Worm (Caenorhabditis elegans) whole organism, mixed stage, embryonic: ENCODE results near the gene Y57A10C.10.

Source experiments
- M03D4.4 ChIP-seq: sonication (generic microtip); optimal IDR thresholded peaks from 2 replicates; lab custom pipeline; 2017; ENCODE audit warnings: mild to moderate bottlenecking, missing genetic modification characterization, missing compliant biosample characterization
- bed-3 ChIP-seq: fragments of 200-800 bp; sonication (Bioruptor generic); optimal IDR thresholded peaks from 3 replicates; lab custom pipeline; 2018; ENCODE audit warnings: mild to moderate bottlenecking, missing genetic modification characterization, moderate library complexity, missing compliant biosample characterization
- blmp-1 ChIP-seq: fragments of 150-350 bp; optimal IDR thresholded peaks from 2 replicates; lab custom pipeline; 2014; ENCODE audit warnings: missing biosample characterization, missing genetic modification characterization
- ceh-39 ChIP-seq: fragments of 150-350 bp; optimal IDR thresholded peaks from 2 replicates; lab custom pipeline; 2014; ENCODE audit warnings: missing biosample characterization, missing genetic modification characterization
- ceh-43 ChIP-seq: fragments of 200-800 bp; sonication (Bioruptor generic); optimal IDR thresholded peaks from 2 replicates; lab custom pipeline; 2018; ENCODE audit warnings: mild to moderate bottlenecking, missing genetic modification characterization, moderate library complexity, missing compliant biosample characterization
- ceh-83 ChIP-seq: fragments of 200-800 bp; sonication (Bioruptor generic); optimal IDR thresholded peaks from 2 replicates; lab custom pipeline; 2018; ENCODE audit warnings: mild to moderate bottlenecking, missing genetic modification characterization, missing compliant biosample characterization
- cnd-1 ChIP-seq: fragments of 200-800 bp; sonication (Bioruptor generic); optimal IDR thresholded peaks from 2 replicates; lab custom pipeline; 2018; ENCODE audit warnings: mild to moderate bottlenecking, missing genetic modification characterization, missing compliant biosample characterization
- drap-1 ChIP-seq: fragments of 200-800 bp; sonication (Bioruptor generic); optimal IDR thresholded peaks from 3 replicates; lab custom pipeline; 2018; ENCODE audit warnings: mild to moderate bottlenecking, missing genetic modification characterization, missing compliant biosample characterization
- elt-1 ChIP-seq: sonication (generic microtip); optimal IDR thresholded peaks from 2 replicates; lab custom pipeline; 2017; ENCODE audit warnings: missing genetic modification characterization, mild to moderate bottlenecking, missing compliant biosample characterization, antibody characterized with exemption, moderate library complexity, borderline replicate concordance; ENCODE audit not compliant: insufficient read depth
- flh-1 ChIP-seq: fragments of 200-800 bp; sonication (Bioruptor generic); optimal IDR thresholded peaks from 2 replicates; lab custom pipeline; 2018; ENCODE audit warnings: mild to moderate bottlenecking, missing genetic modification characterization, moderate library complexity, missing compliant biosample characterization
- ham-2 ChIP-seq: fragments of 200-800 bp; sonication (Bioruptor generic); optimal IDR thresholded peaks from 2 replicates; lab custom pipeline; 2018; ENCODE audit warnings: mild to moderate bottlenecking, missing genetic modification characterization, missing compliant biosample characterization
- hlh-1 ChIP-seq: fragments of 150-350 bp; optimal IDR thresholded peaks from 2 replicates; lab custom pipeline; 2014; ENCODE audit warnings: missing biosample characterization, missing genetic modification reagents, missing genetic modification characterization
- lin-13 ChIP-seq: fragments of 150-350 bp; optimal IDR thresholded peaks from 2 replicates; lab custom pipeline; 2014; ENCODE audit warnings: missing biosample characterization, missing genetic modification characterization
- lin-32 ChIP-seq: fragments of 200-800 bp; sonication (Bioruptor generic); optimal IDR thresholded peaks from 2 replicates; lab custom pipeline; 2018; ENCODE audit warnings: mild to moderate bottlenecking, missing genetic modification characterization, missing compliant biosample characterization
- lsy-2 ChIP-seq: fragments of 150-350 bp; optimal IDR thresholded peaks from 2 replicates; lab custom pipeline; 2014; ENCODE audit warnings: missing biosample characterization, missing genetic modification characterization
- mab-5 ChIP-seq: fragments of 150-350 bp; optimal IDR thresholded peaks from 2 replicates; lab custom pipeline; 2014; ENCODE audit warnings: missing biosample characterization, missing genetic modification characterization
- mep-1 ChIP-seq: fragments of 150-350 bp; optimal IDR thresholded peaks from 2 replicates; lab custom pipeline; 2017; ENCODE audit warnings: missing biosample characterization, missing genetic modification reagents, missing genetic modification characterization, inconsistent platforms
- mls-2 ChIP-seq: sonication (generic microtip); optimal IDR thresholded peaks from 2 replicates; lab custom pipeline; 2016; ENCODE audit warnings: mild to moderate bottlenecking, missing genetic modification characterization, moderate library complexity, missing compliant biosample characterization
- nhr-12 ChIP-seq: fragments of 150-350 bp; optimal IDR thresholded peaks from 2 replicates; lab custom pipeline; 2014; ENCODE audit warnings: missing biosample characterization, missing genetic modification characterization
- nhr-2 ChIP-seq: fragments of 150-350 bp; optimal IDR thresholded peaks from 2 replicates; lab custom pipeline; 2014; ENCODE audit warnings: missing biosample characterization, missing genetic modification characterization
- nhr-237 ChIP-seq: fragments of 150-350 bp; optimal IDR thresholded peaks from 2 replicates; lab custom pipeline; 2014; ENCODE audit warnings: missing biosample characterization, missing genetic modification characterization
- nhr-28 ChIP-seq: fragments of 150-350 bp; optimal IDR thresholded peaks from 2 replicates; lab custom pipeline; 2014; ENCODE audit warnings: missing biosample characterization, missing genetic modification characterization
- nhr-76 ChIP-seq: sonication (generic microtip); optimal IDR thresholded peaks from 2 replicates; lab custom pipeline; 2017; ENCODE audit warnings: missing biosample characterization, missing genetic modification characterization
- pha-4 ChIP-seq: fragments of 150-350 bp; optimal IDR thresholded peaks from 2 replicates; lab custom pipeline; 2018; ENCODE audit warnings: missing biosample characterization, missing genetic modification reagents, missing genetic modification characterization
- sem-2 ChIP-seq: fragments of 200-800 bp; sonication (Bioruptor generic); optimal IDR thresholded peaks from 2 replicates; lab custom pipeline; 2018; ENCODE audit warnings: mild to moderate bottlenecking, missing genetic modification characterization, missing compliant biosample characterization
- snpc-4 ChIP-seq: fragments of 150-350 bp; optimal IDR thresholded peaks from 2 replicates; lab custom pipeline; 2014; ENCODE audit warnings: missing biosample characterization, missing genetic modification characterization
- sptf-1 ChIP-seq: sonication (generic microtip); optimal IDR thresholded peaks from 2 replicates; lab custom pipeline; 2017; ENCODE audit warnings: mild to moderate bottlenecking, missing genetic modification characterization, moderate library complexity, missing compliant biosample characterization
- unc-120 ChIP-seq: sonication (generic microtip); optimal IDR thresholded peaks from 2 replicates; lab custom pipeline; 2017; ENCODE audit warnings: missing genetic modification characterization, missing compliant biosample characterization; ENCODE audit not compliant: poor library complexity, severe bottlenecking
- unc-39 ChIP-seq: fragments of 150-350 bp; optimal IDR thresholded peaks from 2 replicates; lab custom pipeline; 2014; ENCODE audit warnings: missing biosample characterization, missing genetic modification characterization
- unc-62 ChIP-seq: fragments of 150-350 bp; optimal IDR thresholded peaks from 2 replicates; lab custom pipeline; 2014; ENCODE audit warnings: missing biosample characterization, missing genetic modification reagents, missing genetic modification characterization
- zip-8 ChIP-seq: fragments of 150-350 bp; optimal IDR thresholded peaks from 2 replicates; lab custom pipeline; 2014; ENCODE audit warnings: missing biosample characterization, missing genetic modification characterization
- ztf-11 ChIP-seq: fragments of 150-350 bp; optimal IDR thresholded peaks from 2 replicates; lab custom pipeline; 2014; ENCODE audit warnings: missing biosample characterization, missing genetic modification characterization

The Y57A10C.10 gene

ce11 chrII:12471138-12471855 is 30.2 kb upstream of the Y57A10C.10 start, which contains the start of the genes F15A4.5 and phat-8:
TSS of gene F15A4.5 (minus strand) at chrII:12471238.
TSS of gene phat-8 (plus strand) at chrII:12471805.
- no peak for TF ChIP-seq ceh-83 (GFP tag; lab: Kevin White, UChicago)

- TF ChIP-seq unc-120 (tag; lab: Kevin White, UChicago): no peak
- no peak for TF ChIP-seq mab-5
- no peak for TF ChIP-seq flh-1 (GFP tag; lab: Kevin White, UChicago)
- no peak for TF ChIP-seq ham-2 (GFP tag; lab: Kevin White, UChicago)
- TF ChIP-seq nhr-12 (tag; lab: Kevin White, UChicago): no peak
- no peak for TF ChIP-seq lin-13 (tag; lab: Kevin White, UChicago)
- no peak for TF ChIP-seq cnd-1 (tag; lab: Kevin White, UChicago)
- no peak for TF ChIP-seq elt-1 (tag; lab: Kevin White, UChicago)
- no peak for TF ChIP-seq mls-2
- TF ChIP-seq nhr-237: no peak
These were observed 26.0 kb upstream of the Y57A10C.10 start, which contains the start of gene srg-16 for ce11 chrII:12467047-12467446. TSS of gene srg-16 (plus strand) at chrII:12467133.

DNA sequence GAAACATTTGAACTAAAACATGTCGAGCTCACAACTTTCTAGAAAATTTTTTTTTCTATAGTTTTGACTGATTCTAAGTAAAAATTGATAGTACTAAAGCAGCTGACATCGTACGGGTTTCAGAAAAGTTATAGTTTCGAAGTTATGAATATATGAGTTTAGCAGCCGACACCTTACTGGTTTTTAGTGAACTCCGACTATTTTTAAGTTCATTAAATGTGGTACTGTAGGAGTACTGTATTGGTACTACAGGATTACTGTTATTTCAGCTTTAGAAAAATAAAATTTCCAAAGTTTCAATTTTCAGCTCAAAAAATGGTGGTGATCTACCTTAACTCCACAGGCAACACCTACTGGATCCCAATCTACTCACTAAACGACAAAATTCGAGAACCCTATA is 24.5 kb upstream of the Y57A10C.10 start, which contains the start of gene sre-37:
sre-37 (plus strand) TSS at position 301 of the 400 bp plus-strand sequence.
- no peak for TF ChIP-seq nhr-237
- TF ChIP-seq pha-4 (tag; lab: Kevin White, UChicago): no peak
- TF ChIP-seq sptf-1 (tag; lab: Kevin White, UChicago): no peak
- no peak for TF ChIP-seq sem-2 (GFP tag; lab: Kevin White, UChicago)
- no peak for TF ChIP-seq lsy-2 (tag; lab: Kevin White, UChicago)
- TF ChIP-seq ztf-11 (tag; lab: Kevin White, UChicago): no peak
- no peak for TF ChIP-seq cnd-1 (tag; lab: Kevin White, UChicago)
- TF ChIP-seq nhr-76 (tag; lab: Kevin White, UChicago): no peak
- no peak for TF ChIP-seq ham-2 (GFP tag; lab: Kevin White, UChicago)
- no peak for TF ChIP-seq mls-2
- no peak for TF ChIP-seq elt-1 (tag; lab: Kevin White, UChicago)
- TF ChIP-seq ceh-83 (GFP tag; lab: Kevin White, UChicago): no peak
- no peak for TF ChIP-seq hlh-1 (tag; lab: Kevin White, UChicago)

ce11 chrII:12462244-12462643 is 21.2 kb upstream of the Y57A10C.10 start, which contains the start of gene F15A4.2:
TSS of gene F15A4.2 (plus strand) at chrII:12462544.
- peak; percentile 12 for TF ChIP-seq lsy-2 (tag; lab: Kevin White, UChicago)
- peak; percentile 29 for TF ChIP-seq zip-8 (tag; lab: Kevin White, UChicago)
- no peak for TF ChIP-seq pha-4 (tag; lab: Kevin White, UChicago)
- peak; percentile 66 for TF ChIP-seq ceh-39 (tag; lab: Kevin White, UChicago)
- TF ChIP-seq, all 35 proteins: peak for 3

DNA sequence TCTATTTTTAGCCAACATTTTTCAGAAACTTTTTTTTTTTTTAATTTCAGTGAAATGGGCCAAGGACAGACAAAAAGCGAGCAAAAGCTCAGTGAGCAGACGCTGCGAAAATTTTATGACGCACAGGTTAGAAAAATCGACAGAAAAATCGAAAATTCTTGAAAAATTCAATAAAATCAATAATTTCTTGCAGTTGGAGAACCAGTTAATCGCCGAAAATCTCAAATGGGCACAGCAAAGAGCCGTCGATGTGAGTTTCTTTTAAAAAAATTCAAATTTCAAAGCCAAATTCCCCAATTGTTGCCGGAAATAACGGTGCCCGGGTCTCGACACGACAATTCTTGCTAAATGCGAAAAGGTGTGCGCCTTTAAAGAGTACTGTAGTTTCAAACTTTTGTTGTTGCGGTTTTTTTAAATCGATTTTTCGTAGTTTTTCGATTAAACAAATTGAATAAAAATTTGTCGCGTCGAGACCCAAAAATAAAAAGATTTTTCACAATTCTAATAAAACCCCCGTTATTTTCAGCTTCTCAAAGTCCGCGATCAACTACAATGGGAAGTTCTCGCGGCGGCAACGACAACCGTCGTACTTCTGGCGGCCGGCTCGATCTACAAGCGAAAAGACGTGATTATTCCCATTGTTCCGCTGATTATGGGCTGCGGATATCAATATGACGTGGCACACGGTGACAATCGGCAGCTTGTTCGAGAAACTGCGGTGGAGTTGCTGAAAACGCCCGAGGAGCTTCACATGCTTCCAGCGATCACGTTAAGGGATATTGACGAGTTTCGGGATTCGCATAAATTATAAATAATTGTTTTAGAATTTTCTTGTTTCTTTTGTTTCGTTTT is 19.8 kb upstream of the Y57A10C.10 start, which contains the start of gene tag-280:
tag-280 (plus strand) TSS at position 51 of the 852 bp plus-strand sequence.
- no peak for TF ChIP-seq drap-1 (GFP tag; lab: Kevin White, UChicago)

ce11 chrII:12459422-12459821 is 18.4 kb upstream of the Y57A10C.10 start, which contains the start of gene tag-281:
TSS of gene tag-281 (plus strand) at chrII:12459761.
- TF ChIP-seq zip-8 (tag; lab: Kevin White, UChicago) (no peak), unc-120 (tag; lab: Kevin White, UChicago) (no peak), lin-32 (no peak), ceh-39 (tag; lab: Kevin White, UChicago) (peak; percentile 37), nhr-76 (tag; lab: Kevin White, UChicago) (no peak), flh-1 (GFP tag; lab: Kevin White, UChicago) (no peak), nhr-28 (tag; lab: Kevin White, UChicago) (no peak), ceh-43 (GFP tag; lab: Kevin White, UChicago) (no peak), mab-5 (no peak), unc-39 (tag; lab: Kevin White, UChicago) (no peak), M03D4.4 (tag; lab: Kevin White, UChicago) (no peak), mls-2 (no peak), snpc-4 (tag; lab: Kevin White, UChicago) (no peak), bed-3 (GFP tag; lab: Kevin White, UChicago) (no peak), sem-2 (GFP tag; lab: Kevin White, UChicago) (no peak), ham-2 (GFP tag; lab: Kevin White, UChicago) (no peak), lsy-2 (tag; lab: Kevin White, UChicago) (peak; percentile 82), cnd-1 (tag; lab: Kevin White, UChicago) (no peak), nhr-237 (peak; percentile 54), sptf-1 (tag; lab: Kevin White, UChicago) (peak; percentile 25), hlh-1 (tag; lab: Kevin White, UChicago) (no peak), drap-1 (GFP tag; lab: Kevin White, UChicago) (no peak), blmp-1 (tag; lab: Kevin White, UChicago) (no peak), nhr-2 (peak; percentile 38), mep-1 (tag; lab: Kevin White, UChicago) (peak; percentile 72), lin-13 (tag; lab: Kevin White, UChicago) (peak; percentile 9), ceh-83 (GFP tag; lab: Kevin White, UChicago) (no peak), pha-4 (tag; lab: Kevin White, UChicago) (peak; percentile 17), nhr-12 (tag; lab: Kevin White, UChicago) (no peak), unc-62 (no peak)
